Fruit fly (Drosophila melanogaster) whole organism, embryonic: ENCODE data around the gene CG13996.

Source experiments
- Antp ChIP-seq: fragments of 200-800 bp; sonication (Bioruptor generic); optimal IDR thresholded peaks from 3 replicates; lab custom pipeline; 2016; ENCODE audit warnings: missing biosample characterization, missing genetic modification characterization
- Atf6 ChIP-seq: fragments of 200-800 bp; sonication (Bioruptor generic); IDR thresholded peaks from 2 replicates; pipeline ENCODE4 v1.3.6; 2022; ENCODE audit warnings: missing biosample characterization, missing genetic modification characterization
- CG1024 ChIP-seq: fragments of 200-800 bp; sonication (Bioruptor generic); IDR thresholded peaks from 2 replicates; pipeline ENCODE4 v1.3.6; 2022; ENCODE audit warnings: missing biosample characterization, missing genetic modification characterization
- CG10274 ChIP-seq: fragments of 200-800 bp; sonication (Bioruptor generic); optimal IDR thresholded peaks from 3 replicates; lab custom pipeline; 2017; ENCODE audit warnings: missing biosample characterization, mild to moderate bottlenecking, missing genetic modification characterization
- CG11504 ChIP-seq: fragments of 200-800 bp; sonication (Bioruptor generic); optimal IDR thresholded peaks from 3 replicates; lab custom pipeline; 2019; ENCODE audit warnings: missing biosample characterization, mild to moderate bottlenecking, missing genetic modification characterization, moderate library complexity
- CG13624 ChIP-seq: fragments of 200-800 bp; sonication (Bioruptor generic); optimal IDR thresholded peaks from 2 replicates; lab custom pipeline; 2016; ENCODE audit warnings: missing biosample characterization, missing genetic modification characterization
- CG16815 ChIP-seq: fragments of 200-800 bp; sonication (Bioruptor generic); optimal IDR thresholded peaks from 3 replicates; lab custom pipeline; 2017; ENCODE audit warnings: missing biosample characterization, mild to moderate bottlenecking, missing genetic modification characterization
- CG17612 ChIP-seq: fragments of 200-800 bp; sonication (Bioruptor generic); IDR thresholded peaks from 2 replicates; pipeline ENCODE4 v1.3.6; 2022; ENCODE audit warnings: missing biosample characterization, missing genetic modification characterization
- CG17829 ChIP-seq: fragments of 200-800 bp; optimal IDR thresholded peaks from 2 replicates; lab custom pipeline; 2019; ENCODE audit warnings: missing biosample characterization, mild to moderate bottlenecking, missing genetic modification characterization, moderate library complexity
- CG30403 ChIP-seq: fragments of 200-800 bp; sonication (Bioruptor generic); optimal IDR thresholded peaks from 3 replicates; lab custom pipeline; 2016; ENCODE audit warnings: missing biosample characterization, missing genetic modification characterization
- CG31441 ChIP-seq: fragments of 200-800 bp; sonication (Bioruptor generic); IDR thresholded peaks from 2 replicates; pipeline ENCODE4 v1.3.6; 2022; ENCODE audit warnings: missing biosample characterization, missing genetic modification characterization
- CG32532 ChIP-seq: fragments of 200-800 bp; sonication (Bioruptor generic); IDR thresholded peaks from 2 replicates; pipeline ENCODE4 v1.3.6; 2022; ENCODE audit warnings: missing biosample characterization, missing genetic modification characterization
- CG3726 ChIP-seq: fragments of 200-800 bp; sonication (Bioruptor generic); IDR thresholded peaks from 3 replicates; pipeline ENCODE4, ENCODE4 v1.3.6; 2022; ENCODE audit warnings: missing biosample characterization, missing genetic modification characterization
- CG3838 ChIP-seq: fragments of 200-800 bp; sonication (Bioruptor generic); optimal IDR thresholded peaks from 3 replicates; lab custom pipeline; 2016; ENCODE audit warnings: missing biosample characterization, missing genetic modification characterization
- CG3847 ChIP-seq: fragments of 200-800 bp; sonication (Bioruptor generic); IDR thresholded peaks from 2 replicates; pipeline ENCODE4 v1.3.6; 2022; ENCODE audit warnings: missing biosample characterization, missing genetic modification characterization
- CG42726 ChIP-seq: fragments of 200-800 bp; sonication (Bioruptor generic); IDR thresholded peaks from 2 replicates; pipeline ENCODE4 v1.3.6; 2022; ENCODE audit warnings: missing biosample characterization, missing genetic modification characterization; ENCODE audit not compliant: partially characterized antibody
- CG4282 ChIP-seq: fragments of 200-800 bp; sonication (Bioruptor generic); optimal IDR thresholded peaks from 2 replicates; lab custom pipeline; 2016; ENCODE audit warnings: missing biosample characterization, missing genetic modification characterization
- CG6791 ChIP-seq: fragments of 200-800 bp; sonication (Bioruptor generic); IDR thresholded peaks from 3 replicates; pipeline ENCODE4 v1.3.6; 2022; ENCODE audit warnings: missing biosample characterization, missing genetic modification characterization; ENCODE audit not compliant: partially characterized antibody
- CG7987 ChIP-seq: fragments of 200-800 bp; sonication (Bioruptor generic); optimal IDR thresholded peaks from 2 replicates; lab custom pipeline; 2018; ENCODE audit warnings: missing biosample characterization, mild to moderate bottlenecking, missing genetic modification characterization, moderate library complexity
- CG8089 ChIP-seq: fragments of 200-800 bp; sonication (Bioruptor generic); optimal IDR thresholded peaks from 3 replicates; lab custom pipeline; 2016; ENCODE audit warnings: missing biosample characterization, missing genetic modification characterization
- CG9609 ChIP-seq: fragments of 200-800 bp; sonication (Bioruptor generic); optimal IDR thresholded peaks from 3 replicates; lab custom pipeline; 2016; ENCODE audit warnings: missing biosample characterization, missing genetic modification characterization
- CG9797 ChIP-seq: fragments of 200-800 bp; sonication (Bioruptor generic); optimal IDR thresholded peaks from 3 replicates; lab custom pipeline; 2018; ENCODE audit warnings: missing biosample characterization, mild to moderate bottlenecking, missing genetic modification characterization
- Dad ChIP-seq: fragments of 200-800 bp; sonication (Bioruptor generic); optimal IDR thresholded peaks from 3 replicates; lab custom pipeline; 2016; ENCODE audit warnings: missing biosample characterization, missing genetic modification characterization
- Dek ChIP-seq: fragments of 200-800 bp; sonication (Bioruptor generic); optimal IDR thresholded peaks from 3 replicates; lab custom pipeline; 2019; ENCODE audit warnings: missing biosample characterization, mild to moderate bottlenecking, missing genetic modification characterization, moderate library complexity
- Dll ChIP-seq: fragments of 200-800 bp; sonication (Bioruptor generic); IDR thresholded peaks from 4 replicates; pipeline ENCODE4 v1.3.6; 2022; ENCODE audit warnings: missing biosample characterization, missing genetic modification characterization; ENCODE audit not compliant: partially characterized antibody
- Eip74EF ChIP-seq, 2 experiments: fragments of 200-800 bp in 1 of 2; fragments of >200 bp in 1 of 2; sonication (Bioruptor generic) in 1 of 2; optimal IDR thresholded peaks; 2 replicates each; lab custom pipeline; 2017 to 2019; ENCODE audit warnings: missing biosample characterization in 2 of 2, missing genetic modification characterization in 2 of 2, mild to moderate bottlenecking in 1 of 2, moderate library complexity in 1 of 2
- Ets65A ChIP-seq: fragments of 200-800 bp; sonication (Bioruptor generic); peaks from one replicate; lab custom pipeline; 2016; ENCODE audit warnings: missing biosample characterization, missing genetic modification characterization
- Meics ChIP-seq: fragments of 200-800 bp; sonication (Bioruptor generic); optimal IDR thresholded peaks from 2 replicates; lab custom pipeline; 2017; ENCODE audit warnings: missing biosample characterization, mild to moderate bottlenecking, missing genetic modification characterization
- Mes4 ChIP-seq: fragments of 200-800 bp; sonication (Bioruptor generic); optimal IDR thresholded peaks from 2 replicates; lab custom pipeline; 2016; ENCODE audit warnings: missing biosample characterization, missing genetic modification characterization
- Mrtf ChIP-seq: fragments of 200-800 bp; sonication (Bioruptor generic); IDR thresholded peaks from 3 replicates; pipeline ENCODE4 v1.3.6; 2022; ENCODE audit warnings: missing biosample characterization, missing genetic modification characterization
- Pdp1 ChIP-seq, 2 experiments: fragments of 200-800 bp; sonication (Bioruptor generic); optimal IDR thresholded peaks; 3 replicates each; lab custom pipeline; 2016; ENCODE audit warnings: missing biosample characterization in 2 of 2, missing genetic modification characterization in 2 of 2, mild to moderate bottlenecking in 1 of 2, moderate library complexity in 1 of 2
- Rx ChIP-seq: fragments of 200-800 bp; sonication (Bioruptor generic); IDR thresholded peaks from 2 replicates; pipeline ENCODE4 v1.3.6; 2022; ENCODE audit warnings: missing biosample characterization, missing genetic modification characterization
- Side ChIP-seq: fragments of 200-800 bp; sonication (Bioruptor generic); optimal IDR thresholded peaks from 2 replicates; lab custom pipeline; 2016; ENCODE audit warnings: missing biosample characterization, missing genetic modification characterization
- Taf1 ChIP-seq: fragments of 200-800 bp; sonication (Bioruptor generic); IDR thresholded peaks from 2 replicates; pipeline ENCODE4 v1.3.6; 2022; ENCODE audit warnings: missing biosample characterization, missing genetic modification characterization
- ab ChIP-seq: fragments of 200-800 bp; sonication (Bioruptor generic); optimal IDR thresholded peaks from 2 replicates; lab custom pipeline; 2016; ENCODE audit warnings: missing biosample characterization, missing genetic modification characterization
- caup ChIP-seq: fragments of 200-800 bp; sonication (Bioruptor generic); optimal IDR thresholded peaks from 3 replicates; lab custom pipeline; 2017; ENCODE audit warnings: missing biosample characterization, mild to moderate bottlenecking, missing genetic modification characterization, moderate library complexity; ENCODE audit not compliant: severe bottlenecking
- chinmo ChIP-seq: fragments of 200-800 bp; sonication (Bioruptor generic); IDR thresholded peaks from 4 replicates; pipeline ENCODE4 v1.3.6; 2022; ENCODE audit warnings: missing biosample characterization, missing genetic modification characterization; ENCODE audit not compliant: partially characterized antibody
- crol ChIP-seq: fragments of 200-800 bp; sonication (Bioruptor generic); IDR thresholded peaks from 2 replicates; pipeline ENCODE4 v1.3.6; 2022; ENCODE audit warnings: missing biosample characterization, missing genetic modification characterization
- hth ChIP-seq: fragments of >200 bp; optimal IDR thresholded peaks from 2 replicates; lab custom pipeline; 2017; ENCODE audit warnings: inconsistent platforms
- kah ChIP-seq: fragments of 200-800 bp; sonication (Bioruptor generic); optimal IDR thresholded peaks from 2 replicates; lab custom pipeline; 2018; ENCODE audit warnings: missing biosample characterization, mild to moderate bottlenecking, missing genetic modification characterization
- onecut ChIP-seq: fragments of 200-800 bp; sonication (Bioruptor generic); IDR thresholded peaks from 2 replicates; pipeline ENCODE4 v1.3.6; 2022; ENCODE audit warnings: missing biosample characterization, missing genetic modification characterization
- pb ChIP-seq: fragments of 200-800 bp; sonication (Bioruptor generic); optimal IDR thresholded peaks from 3 replicates; lab custom pipeline; 2016; ENCODE audit warnings: missing biosample characterization, missing genetic modification characterization
- row ChIP-seq: fragments of 200-800 bp; sonication (Bioruptor generic); IDR thresholded peaks from 3 replicates; pipeline ENCODE4 v1.3.6; 2022; ENCODE audit warnings: missing biosample characterization, missing genetic modification characterization
- sd ChIP-seq: fragments of 200-800 bp; sonication (Bioruptor generic); optimal IDR thresholded peaks from 3 replicates; lab custom pipeline; 2018; ENCODE audit warnings: missing biosample characterization, mild to moderate bottlenecking, missing genetic modification characterization, moderate library complexity
- sens ChIP-seq: fragments of 200-800 bp; sonication (Bioruptor generic); peaks from one replicate; lab custom pipeline; 2016; ENCODE audit warnings: missing biosample characterization, missing genetic modification characterization
- shn ChIP-seq: fragments of 200-800 bp; sonication (Bioruptor generic); optimal IDR thresholded peaks from 3 replicates; lab custom pipeline; 2016; ENCODE audit warnings: missing biosample characterization, missing genetic modification characterization
- sr ChIP-seq: fragments of 200-800 bp; sonication (Bioruptor generic); IDR thresholded peaks from 3 replicates; pipeline ENCODE4 v1.3.6; 2022; ENCODE audit warnings: missing biosample characterization, missing genetic modification characterization
- stc ChIP-seq: fragments of 200-800 bp; sonication (Bioruptor generic); IDR thresholded peaks from 2 replicates; pipeline ENCODE4 v1.3.6; 2022; ENCODE audit warnings: missing biosample characterization, missing genetic modification characterization
- trem ChIP-seq: fragments of 200-800 bp; optimal IDR thresholded peaks from 3 replicates; lab custom pipeline; 2019; ENCODE audit warnings: missing biosample characterization, mild to moderate bottlenecking, missing genetic modification characterization, moderate library complexity
- ttk ChIP-seq: fragments of 200-800 bp; sonication (Bioruptor generic); IDR thresholded peaks from 2 replicates; pipeline ENCODE4 v2.1.2; 2022; ENCODE audit warnings: missing biosample characterization, missing genetic modification characterization

The CG13996 gene

DNA sequence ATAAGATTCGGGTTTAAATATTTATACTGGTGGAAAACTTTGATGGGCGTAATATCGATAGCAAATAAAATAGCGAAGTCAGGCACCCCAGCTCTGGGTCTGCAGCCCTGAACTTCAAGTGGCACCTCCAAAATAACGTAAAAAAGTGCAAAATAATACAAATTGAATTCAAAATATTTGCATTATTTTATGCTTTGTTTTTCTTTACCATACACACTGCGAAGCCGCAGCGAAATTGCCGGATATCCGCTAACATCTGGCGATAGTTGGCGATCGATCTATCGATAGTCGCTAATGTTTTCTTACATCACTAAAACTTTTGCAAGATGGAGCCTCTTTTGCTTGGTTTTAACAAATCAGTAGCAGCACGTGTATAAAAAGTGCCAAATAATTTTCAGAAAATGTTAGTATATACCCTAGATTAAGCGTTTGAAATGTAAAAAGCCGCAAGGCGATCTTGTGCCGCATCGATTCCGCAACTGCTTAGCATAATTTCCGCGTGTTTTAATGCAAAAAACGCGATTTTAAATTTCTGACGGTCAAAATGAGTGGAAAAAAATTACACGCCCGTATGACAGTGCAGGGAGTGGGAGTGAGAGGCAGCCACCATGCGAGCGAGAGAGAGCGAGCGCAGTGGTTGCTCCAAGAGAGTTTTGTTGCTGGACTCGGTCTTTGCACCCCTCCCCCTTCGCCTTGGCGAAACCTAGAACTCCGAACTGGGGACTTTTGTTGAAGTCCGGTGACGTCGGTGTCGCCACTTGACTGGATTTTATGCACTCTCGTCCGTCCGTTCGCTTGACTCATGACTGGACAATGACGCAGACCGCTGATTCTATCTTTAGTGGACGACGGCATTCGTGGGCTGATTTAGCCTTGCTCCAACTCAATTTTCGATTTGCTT, 39.0 kb upstream of the CG13996 start, which contains the start of gene eIF4A (continued):
- peak; percentile 96 for TF ChIP-seq kah (GFP tag; lab: Kevin White, UChicago)
- no peak for TF ChIP-seq CG1024 (GFP tag; lab: Robert Waterston, UW)
- TF ChIP-seq trem (tag; lab: Kevin White, UChicago): peak; percentile 57
- TF ChIP-seq CG13624: peak; percentile 20
- TF ChIP-seq Taf1 (GFP tag; lab: Robert Waterston, UW): no peak
- peak; percentile 41 for TF ChIP-seq CG7987 (GFP tag; lab: Kevin White, UChicago)
- no peak for TF ChIP-seq CG17612
- TF ChIP-seq CG4282: no peak
- peak; percentile 54 for TF ChIP-seq Mes4 (GFP tag; lab: Kevin White, UChicago)
- TF ChIP-seq CG30403: peak; percentile 1
- TF ChIP-seq CG9609: peak; percentile 18
- TF ChIP-seq CG31441 (GFP tag; lab: Robert Waterston, UW): no peak
- no peak for TF ChIP-seq onecut (GFP tag; lab: Robert Waterston, UW)
- peak; percentile 12 for TF ChIP-seq CG17829 (tag; lab: Kevin White, UChicago)
- TF ChIP-seq CG3726 (GFP tag; lab: Robert Waterston, UW): no peak
- peak; percentile 15 for TF ChIP-seq Meics (GFP tag; lab: Kevin White, UChicago)
- no peak for TF ChIP-seq sd (tag; lab: Kevin White, UChicago)
- no peak for TF ChIP-seq CG16815
- no peak for TF ChIP-seq hth
- no peak for TF ChIP-seq row
- TF ChIP-seq Ets65A (GFP tag; lab: Kevin White, UChicago): peak; percentile 90
- TF ChIP-seq CG9797: peak; percentile 8
- TF ChIP-seq Antp (GFP tag; lab: Kevin White, UChicago): no peak
- TF ChIP-seq Eip74EF (GFP tag; optimal IDR thresholded peaks at IDR 0.05; lab: Kevin White, UChicago): no peak
- no peak for TF ChIP-seq chinmo (GFP tag; lab: Robert Waterston, UW)
- TF ChIP-seq Dek (tag; lab: Kevin White, UChicago): no peak
- TF ChIP-seq ttk (GFP tag; lab: Robert Waterston, UW): no peak
- TF ChIP-seq crol (GFP tag; lab: Robert Waterston, UW): no peak
- TF ChIP-seq shn (GFP tag; lab: Kevin White, UChicago): no peak
- peak; percentile 84 for TF ChIP-seq sens (GFP tag; lab: Kevin White, UChicago)
- no peak for TF ChIP-seq Side (GFP tag; lab: Kevin White, UChicago)

DNA sequence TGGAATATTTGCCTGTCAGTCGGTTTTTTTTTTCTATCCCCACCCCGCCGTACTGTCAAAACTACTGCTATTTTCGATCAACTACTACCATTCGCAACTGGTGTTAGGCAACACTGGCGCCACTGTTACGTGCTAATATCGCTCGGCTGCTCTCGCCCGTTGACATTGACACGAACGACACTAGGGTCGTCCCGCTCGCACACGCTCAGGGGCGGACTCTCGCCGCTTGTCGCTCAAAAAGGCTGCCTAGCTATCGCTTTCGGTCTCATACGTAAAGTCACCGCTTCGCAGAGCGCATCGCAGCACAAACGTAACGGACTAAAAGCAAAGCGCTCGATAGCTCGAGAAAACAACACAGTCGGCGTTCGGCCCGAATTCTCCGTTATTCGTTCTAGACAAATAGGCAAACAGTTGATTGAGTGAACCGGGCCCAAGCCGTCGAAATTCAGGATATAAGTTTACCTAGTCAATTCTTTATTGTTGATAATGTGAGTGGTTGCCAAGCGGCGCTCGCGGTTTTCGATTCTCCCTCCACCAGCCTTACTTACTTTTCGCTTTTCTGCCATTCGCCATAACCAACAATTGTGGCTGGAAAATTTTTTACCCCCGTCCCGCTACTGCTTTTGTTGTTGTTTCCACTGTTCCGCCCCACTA, 38.2 kb upstream of the CG13996 start:
- TF ChIP-seq CG6791 (GFP tag; lab: Robert Waterston, UW) (no peak), Rx (no peak), Atf6 (GFP tag; lab: Robert Waterston, UW) (no peak), CG11504 (peak; percentile 33), sr (GFP tag; lab: Robert Waterston, UW) (no peak), Dll (no peak), CG10274 (GFP tag; lab: Kevin White, UChicago) (no peak), CG42726 (GFP tag; lab: Robert Waterston, UW) (no peak), CG3838 (GFP tag; lab: Kevin White, UChicago) (no peak), Mrtf (GFP tag; lab: Robert Waterston, UW) (no peak), stc (GFP tag; lab: Robert Waterston, UW) (no peak), ab (no peak), caup (GFP tag; lab: Kevin White, UChicago) (peak; percentile 59), Dad (peak; percentile 26), Pdp1 (GFP tag; optimal IDR thresholded peaks at IDR 0.05; lab: Kevin White, UChicago) (peak in 1 of 2 experiments; percentile 98), pb (GFP tag; lab: Kevin White, UChicago) (peak; percentile 61), CG32532 (GFP tag; lab: Robert Waterston, UW) (no peak), CG8089 (GFP tag; lab: Kevin White, UChicago) (no peak), CG3847 (no peak)
